Worm (Caenorhabditis elegans) whole organism, young adult: Measurements from ENCODE around the gene F56D6.11.

Experiments
- Y95B8A.8 ChIP-seq: fragments of 200-800 bp; sonication (Bioruptor generic); IDR thresholded peaks from 2 replicates; pipeline ENCODE4 v1.3.6; 2022; ENCODE audit warnings: missing genetic modification reagents, missing genetic modification characterization, missing compliant biosample characterization
- ama-1 ChIP-seq, 3 experiments: fragments of 150-350 bp in 1 of 3; sonication (generic microtip) in 2 of 3; optimal IDR thresholded peaks; 2 replicates each; lab custom pipeline; 2014 to 2018; ENCODE audit warnings: missing biosample characterization in 2 of 3, missing genetic modification characterization in 2 of 3, missing genetic modification reagents in 2 of 3
- ceh-100 ChIP-seq: fragments of 200-800 bp; sonication (Bioruptor generic); IDR thresholded peaks from 2 replicates; pipeline ENCODE4 v1.3.6; 2022; ENCODE audit warnings: missing genetic modification reagents, missing genetic modification characterization, missing compliant biosample characterization
- gei-17 ChIP-seq: fragments of 200-800 bp; sonication (Bioruptor generic); optimal IDR thresholded peaks from 2 replicates; lab custom pipeline; 2018; ENCODE audit warnings: mild to moderate bottlenecking, missing genetic modification characterization, missing compliant biosample characterization
- snpc-4 ChIP-seq, 5 experiments: fragments of 150-350 bp in 1 of 5; sonication (generic microtip) in 4 of 5; optimal IDR thresholded peaks; 2 replicates each; lab custom pipeline; 2014 to 2018; ENCODE audit warnings: missing genetic modification characterization in 5 of 5, missing biosample characterization in 3 of 5, antibody characterized with exemption in 2 of 5, mild to moderate bottlenecking in 2 of 5, missing compliant biosample characterization in 2 of 5, missing genotype in 2 of 5, moderate library complexity in 2 of 5, missing genetic modification reagents in 1 of 5

ce11 chrIV:3912598-3912997 is 6.3 kb upstream of the F56D6.11 start, which contains the start of gene F56D6.20:
- TF ChIP-seq snpc-4 (GFP tag; optimal IDR thresholded peaks at IDR 0.05; lab: Kevin White, UChicago) (no peak), snpc-4 (tag; optimal IDR thresholded peaks at IDR 0.05; lab: Kevin White, UChicago) (no peak), gei-17 (GFP tag; lab: Kevin White, UChicago) (no peak), Y95B8A.8 (GFP tag; lab: Robert Waterston, UW) (no peak), ceh-100 (GFP tag; lab: Robert Waterston, UW) (no peak), ama-1 (optimal IDR thresholded peaks at IDR 0.05; lab: Kevin White, UChicago) (no peak), ama-1 (GFP tag; optimal IDR thresholded peaks at IDR 0.05; lab: Kevin White, UChicago) (no peak)
